Fruit fly (Drosophila melanogaster): Measurements from ENCODE around the gene CG17568.

- TF ChIP-seq CG8478 (optimal IDR thresholded peaks at IDR 0.05) (no peak), CTCF (optimal IDR thresholded peaks at IDR 0.05) (no peak)
These were observed 46.2 kb upstream of the CG17568 start for dm6 chr2L:19227656-19228055.

Measured in S2 (cell line).